Worm (Caenorhabditis elegans): ENCODE measurements around the gene Y53F4B.51.

Y53F4B.51 gene

ce11 chrII:15014380-15014779, at the start of gene Y53F4B.51:
Gene Y53F4B.51 (minus strand): TSS chrII:15014442.
- TF ChIP-seq blmp-1 (tag; optimal IDR thresholded peaks at IDR 0.05; ENCODE audit: insufficient read depth) (no peak), elt-3 (tag; optimal IDR thresholded peaks at IDR 0.05) (no peak), C34F6.9 (tag; optimal IDR thresholded peaks at IDR 0.05) (no peak), nhr-25 (tag; optimal IDR thresholded peaks at IDR 0.05) (no peak), sem-4 (tag; optimal IDR thresholded peaks at IDR 0.05) (no peak), elt-1 (tag; optimal IDR thresholded peaks at IDR 0.05) (no peak), nhr-10 (tag; optimal IDR thresholded peaks at IDR 0.05) (no peak), nhr-237 (tag; optimal IDR thresholded peaks at IDR 0.05) (no peak), ztf-11 (tag; optimal IDR thresholded peaks at IDR 0.05) (no peak), nhr-21 (tag; optimal IDR thresholded peaks at IDR 0.05) (no peak), skn-1 (tag; optimal IDR thresholded peaks at IDR 0.05) (no peak)

ce11 chrII:15058282-15058681, 44.0 kb upstream of the Y53F4B.51 start, which contains the start of gene Y53F4B.17:
Gene Y53F4B.17 (plus strand): TSS chrII:15058656.
- TF ChIP-seq alr-1 (tag; optimal IDR thresholded peaks at IDR 0.05) = no peak
- TF ChIP-seq nhr-77 (tag; optimal IDR thresholded peaks at IDR 0.05) = no peak
- no peak for TF ChIP-seq Y55F3AM.14 (GFP tag; optimal IDR thresholded peaks at IDR 0.05)
- TF ChIP-seq elt-1 (tag; optimal IDR thresholded peaks at IDR 0.05) = no peak
- no peak for TF ChIP-seq unc-39 (tag; optimal IDR thresholded peaks at IDR 0.05)
- TF ChIP-seq R02D3.7 (tag; optimal IDR thresholded peaks at IDR 0.05) = no peak

- peak in 1 of 2 experiments; percentile 4 for TF ChIP-seq mdl-1 (tag; optimal IDR thresholded peaks at IDR 0.05)
These were observed 29.6 kb upstream of the Y53F4B.51 start for ce11 chrII:15043850-15044249.

ce11 chrII:15042783-15043182, 28.5 kb upstream of the Y53F4B.51 start:
- TF ChIP-seq ama-1 (optimal IDR thresholded peaks at IDR 0.05) (peak; percentile 19), mdl-1 (tag; optimal IDR thresholded peaks at IDR 0.05) (peak in 1 of 2 experiments; percentile 21), C34F6.9 (tag; optimal IDR thresholded peaks at IDR 0.05) (peak; percentile 33), unc-55 (GFP tag; optimal IDR thresholded peaks at IDR 0.05) (peak; percentile 4), nhr-129 (tag; optimal IDR thresholded peaks at IDR 0.05) (peak; percentile 46)

- TF ChIP-seq lsy-2 (tag; optimal IDR thresholded peaks at IDR 0.05) (no peak), sma-3 (GFP tag; optimal IDR thresholded peaks at IDR 0.05) (no peak), nhr-6 (tag; optimal IDR thresholded peaks at IDR 0.05) (no peak), crh-2 (tag; optimal IDR thresholded peaks at IDR 0.05) (no peak), C34F6.9 (tag; optimal IDR thresholded peaks at IDR 0.05) (no peak), elt-3 (tag; optimal IDR thresholded peaks at IDR 0.05) (no peak), snpc-4 (tag; optimal IDR thresholded peaks at IDR 0.05) (no peak), mab-5 (tag; optimal IDR thresholded peaks at IDR 0.05) (no peak), gmeb-1 (tag; optimal IDR thresholded peaks at IDR 0.05) (no peak), F13H6.1 (tag; optimal IDR thresholded peaks at IDR 0.05) (no peak), ama-1 (optimal IDR thresholded peaks at IDR 0.05) (no peak), unc-55 (GFP tag; optimal IDR thresholded peaks at IDR 0.05) (no peak), ztf-11 (tag; optimal IDR thresholded peaks at IDR 0.05) (no peak), nhr-129 (tag; optimal IDR thresholded peaks at IDR 0.05) (no peak), unc-62 (GFP tag; optimal IDR thresholded peaks at IDR 0.05) (no peak), mbf-1 (tag; optimal IDR thresholded peaks at IDR 0.05) (no peak), sem-4 (tag; optimal IDR thresholded peaks at IDR 0.05) (no peak), mdl-1 (tag; optimal IDR thresholded peaks at IDR 0.05) (no peak), fos-1 (tag; optimal IDR thresholded peaks at IDR 0.05) (no peak), R02D3.7 (tag; optimal IDR thresholded peaks at IDR 0.05) (no peak)
These were observed 28.1 kb upstream of the Y53F4B.51 start for ce11 chrII:15042310-15042709.

- TF ChIP-seq mbf-1 (tag; optimal IDR thresholded peaks at IDR 0.05) = no peak
- no peak for TF ChIP-seq ZK546.5 (tag; optimal IDR thresholded peaks at IDR 0.05)
- TF ChIP-seq nhr-129 (tag; optimal IDR thresholded peaks at IDR 0.05) = no peak
- TF ChIP-seq lin-11 (tag; optimal IDR thresholded peaks at IDR 0.05) = no peak
- no peak for TF ChIP-seq sem-4 (tag; optimal IDR thresholded peaks at IDR 0.05)
- no peak for TF ChIP-seq snpc-4 (tag; optimal IDR thresholded peaks at IDR 0.05)
- no peak for TF ChIP-seq nhr-12 (tag; optimal IDR thresholded peaks at IDR 0.05)
- no peak for TF ChIP-seq nhr-11 (tag; optimal IDR thresholded peaks at IDR 0.05)
- TF ChIP-seq C34F6.9 (tag; optimal IDR thresholded peaks at IDR 0.05) = no peak
- TF ChIP-seq zag-1 (tag; optimal IDR thresholded peaks at IDR 0.05) = no peak
These were observed 24.9 kb upstream of the Y53F4B.51 start, which contains the start of gene trip-4 for ce11 chrII:15039104-15039503. Gene trip-4 (plus strand): TSS chrII:15039404.
